Fruit fly (Drosophila melanogaster): Measurements from ENCODE around the gene Dph4.

Dph4 gene

DNA sequence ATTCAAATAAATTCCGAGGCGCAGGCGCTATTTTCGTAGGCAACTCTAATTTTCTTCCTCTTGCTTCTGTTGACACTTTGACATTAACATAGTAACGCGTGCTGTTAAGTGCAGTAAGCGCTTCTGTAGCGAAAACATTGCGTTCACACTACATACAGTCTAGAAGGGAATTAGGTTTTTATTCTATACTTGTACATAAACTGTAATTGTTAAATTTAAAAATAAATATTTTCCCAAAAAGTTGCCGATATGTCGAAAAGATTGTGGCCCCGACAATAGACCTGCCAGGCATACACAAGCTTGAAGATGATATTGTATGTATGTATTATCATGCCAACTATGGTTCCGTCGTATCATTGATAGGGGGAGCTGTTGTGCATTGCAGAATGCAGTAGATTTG, 17.4 kb downstream of the Dph4 start, which contains the start of gene asl (continued):
- TF ChIP-seq prd (optimal IDR thresholded peaks at IDR 0.05): no peak
- TF ChIP-seq prd (GFP tag; IDR thresholded peaks at IDR 0.05): peak; percentile 39; the same call in 1 of the 3 replicates
- TF ChIP-seq sug (tag; optimal IDR thresholded peaks at IDR 0.05): peak; percentile 64
- TF ChIP-seq Opbp (GFP tag; IDR thresholded peaks at IDR 0.05; ENCODE audit: partially characterized antibody): no peak
- TF ChIP-seq nerfin-2 (GFP tag; IDR thresholded peaks at IDR 0.05; ENCODE audit: partially characterized antibody): no peak
- TF ChIP-seq CG10543 (GFP tag; optimal IDR thresholded peaks at IDR 0.05): peak; percentile 59
- TF ChIP-seq Jarid2 (GFP tag; optimal IDR thresholded peaks at IDR 0.05): no peak
- peak; percentile 67 for TF ChIP-seq CG6689 (GFP tag; IDR thresholded peaks at IDR 0.05)
- peak; percentile 56 to 65 for TF ChIP-seq dpn (GFP tag; optimal IDR thresholded peaks at IDR 0.05)
- 0 out of 3 replicates have a peak, but pooled peaks have one; percentile 45 for TF ChIP-seq Optix (GFP tag; IDR thresholded peaks at IDR 0.05)
- no peak for TF ChIP-seq tap (tag; optimal IDR thresholded peaks at IDR 0.05)
- TF ChIP-seq CG33557 (GFP tag; optimal IDR thresholded peaks at IDR 0.05): peak; percentile 42
- peak; percentile 58 for TF ChIP-seq onecut (GFP tag; IDR thresholded peaks at IDR 0.05)
- TF ChIP-seq Gsc (GFP tag; IDR thresholded peaks at IDR 0.05): no peak
- no peak for TF ChIP-seq CG11560 (tag; IDR thresholded peaks at IDR 0.05)
- no peak for TF ChIP-seq cato (GFP tag; optimal IDR thresholded peaks at IDR 0.05; ENCODE audit: borderline replicate concordance)
- no peak for TF ChIP-seq en (GFP tag; optimal IDR thresholded peaks at IDR 0.05)
- TF ChIP-seq CG4820 (GFP tag; optimal IDR thresholded peaks at IDR 0.05): peak; percentile 27
- TF ChIP-seq MESR4 (GFP tag; optimal IDR thresholded peaks at IDR 0.05): peak; percentile 58
- TF ChIP-seq CG7786 (GFP tag; optimal IDR thresholded peaks at IDR 0.05): peak; percentile 22
- TF ChIP-seq Hr78 (GFP tag; optimal IDR thresholded peaks at IDR 0.05): peak in 1 of 2 experiments; percentile 65
- TF ChIP-seq usp (GFP tag; optimal IDR thresholded peaks at IDR 0.05): no peak
- TF ChIP-seq CG1529 (GFP tag; optimal IDR thresholded peaks at IDR 0.05): no peak
- TF ChIP-seq dimm (GFP tag; IDR thresholded peaks at IDR 0.05): no peak
- no peak for TF ChIP-seq CG34224 (GFP tag; IDR thresholded peaks at IDR 0.05; ENCODE audit: partially characterized antibody)
- no peak for TF ChIP-seq ab (GFP tag; optimal IDR thresholded peaks at IDR 0.05)
- no peak for TF ChIP-seq gcm (GFP tag; optimal IDR thresholded peaks at IDR 0.05)
- TF ChIP-seq CG11696 (GFP tag; IDR thresholded peaks at IDR 0.05): 0 out of 2 replicates have a peak, but pooled peaks have one; percentile 26
- peak; percentile 84 for TF ChIP-seq Dp (GFP tag; optimal IDR thresholded peaks at IDR 0.05)
- TF ChIP-seq her (GFP tag; optimal IDR thresholded peaks at IDR 0.05): no peak
- TF ChIP-seq CG1602 (GFP tag; optimal IDR thresholded peaks at IDR 0.05): peak; percentile 38
- peak in 1 of 2 experiments; percentile 88 for TF ChIP-seq Eip74EF (GFP tag; optimal IDR thresholded peaks at IDR 0.05)
- peak; percentile 68 for TF ChIP-seq Abd-B (GFP tag; optimal IDR thresholded peaks at IDR 0.05)
- TF ChIP-seq pan (optimal IDR thresholded peaks at IDR 0.05): no peak
- TF ChIP-seq pan (GFP tag; optimal IDR thresholded peaks at IDR 0.05 in 1 of 2, IDR thresholded peaks at IDR 0.05 in 1 of 2): peak in 1 of 2 experiments; percentile 47
- TF ChIP-seq CG1792 (GFP tag; optimal IDR thresholded peaks at IDR 0.05): peak; percentile 24
- TF ChIP-seq zen (tag; optimal IDR thresholded peaks at IDR 0.05): peak; percentile 68
- no peak for TF ChIP-seq danr (GFP tag; IDR thresholded peaks at IDR 0.05)
- TF ChIP-seq Dip2 (GFP tag; IDR thresholded peaks at IDR 0.05): no peak
- peak; percentile 79 for TF ChIP-seq CG1603 (tag; optimal IDR thresholded peaks at IDR 0.05)
- no peak for TF ChIP-seq unc-4 (GFP tag; IDR thresholded peaks at IDR 0.05; ENCODE audit: partially characterized antibody)
- peak; percentile 42 for TF ChIP-seq Sry-δ (GFP tag; optimal IDR thresholded peaks at IDR 0.05)
- TF ChIP-seq Blimp-1 (GFP tag; optimal IDR thresholded peaks at IDR 0.05): no peak
- peak; percentile 39 for TF ChIP-seq CG16815 (GFP tag; optimal IDR thresholded peaks at IDR 0.05)
- no peak for TF ChIP-seq CG15269 (tag; optimal IDR thresholded peaks at IDR 0.05)
- TF ChIP-seq Adf1 (GFP tag; IDR thresholded peaks at IDR 0.05): no peak; the same call in 1 of the 2 replicates
- TF ChIP-seq Hand (GFP tag; optimal IDR thresholded peaks at IDR 0.05): no peak
- peak; percentile 33 for TF ChIP-seq Nf-YB (GFP tag; optimal IDR thresholded peaks at IDR 0.05)
- peak; percentile 56 for TF ChIP-seq Camta (GFP tag; optimal IDR thresholded peaks at IDR 0.05)
- TF ChIP-seq salm (tag; optimal IDR thresholded peaks at IDR 0.05): no peak
